Fruit fly (Drosophila melanogaster): Measurements from ENCODE around the gene Sox21b.

The Sox21b gene

dm6 chr3L:14109831-14110230, 21.3 kb downstream of the Sox21b start (continued):
- TF ChIP-seq ato (GFP tag; IDR thresholded peaks at IDR 0.05; ENCODE audit: partially characterized antibody) (no peak), Fer1 (GFP tag; optimal IDR thresholded peaks at IDR 0.05) (no peak), CG3838 (GFP tag; optimal IDR thresholded peaks at IDR 0.05) (no peak), CG4360 (GFP tag; IDR thresholded peaks at IDR 0.05) (no peak), hth (optimal IDR thresholded peaks at IDR 0.05) (no peak), fd102C (GFP tag; optimal IDR thresholded peaks at IDR 0.05) (no peak), CG2678 (tag; optimal IDR thresholded peaks at IDR 0.05) (no peak), CG13424 (tag; optimal IDR thresholded peaks at IDR 0.05) (no peak), Myb (GFP tag; optimal IDR thresholded peaks at IDR 0.05) (no peak), ewg (GFP tag; optimal IDR thresholded peaks at IDR 0.05) (peak; percentile 94), Dek (tag; optimal IDR thresholded peaks at IDR 0.05) (no peak), tap (tag; optimal IDR thresholded peaks at IDR 0.05) (no peak), CG18764 (GFP tag; optimal IDR thresholded peaks at IDR 0.05) (no peak), zen (tag; optimal IDR thresholded peaks at IDR 0.05) (no peak), fd96Cb (tag; optimal IDR thresholded peaks at IDR 0.05) (no peak), CG7357 (GFP tag; IDR thresholded peaks at IDR 0.05) (no peak), ttk (GFP tag; IDR thresholded peaks at IDR 0.05) (no peak), CG11398 (GFP tag; optimal IDR thresholded peaks at IDR 0.05) (no peak), CG7963 (GFP tag; IDR thresholded peaks at IDR 0.05; ENCODE audit: partially characterized antibody) (no peak), Six4 (GFP tag; optimal IDR thresholded peaks at IDR 0.05) (no peak), vfl (GFP tag; optimal IDR thresholded peaks at IDR 0.05) (no peak), CG11696 (GFP tag; IDR thresholded peaks at IDR 0.05) (no peak), bsh (GFP tag; optimal IDR thresholded peaks at IDR 0.05) (no peak), otp (GFP tag; IDR thresholded peaks at IDR 0.05) (no peak)

- TF ChIP-seq NFAT (GFP tag; IDR thresholded peaks at IDR 0.05) (no peak), sim (GFP tag; IDR thresholded peaks at IDR 0.05) (no peak), btn (GFP tag; optimal IDR thresholded peaks at IDR 0.05) (no peak), CG12071 (GFP tag; optimal IDR thresholded peaks at IDR 0.05) (no peak), CG10366 (GFP tag; IDR thresholded peaks at IDR 0.05) (no peak), CG1602 (GFP tag; optimal IDR thresholded peaks at IDR 0.05) (no peak), CG8281 (tag; optimal IDR thresholded peaks at IDR 0.05) (no peak), odd (GFP tag; optimal IDR thresholded peaks at IDR 0.05) (no peak), zfh2 (GFP tag; optimal IDR thresholded peaks at IDR 0.05) (no peak), tll (GFP tag; optimal IDR thresholded peaks at IDR 0.05) (no peak), Asciz (GFP tag; optimal IDR thresholded peaks at IDR 0.05) (no peak), CG7271 (tag; optimal IDR thresholded peaks at IDR 0.05) (no peak), Ets97D (GFP tag; optimal IDR thresholded peaks at IDR 0.05) (no peak), B-H1 (GFP tag; IDR thresholded peaks at IDR 0.05) (no peak), E2f1 (GFP tag; IDR thresholded peaks at IDR 0.05) (no peak), hth (optimal IDR thresholded peaks at IDR 0.05) (no peak), CrebB (tag; optimal IDR thresholded peaks at IDR 0.05) (no peak), B-H2 (GFP tag; optimal IDR thresholded peaks at IDR 0.05) (no peak), CG2678 (tag; optimal IDR thresholded peaks at IDR 0.05) (no peak), CG15011 (GFP tag; optimal IDR thresholded peaks at IDR 0.05) (no peak), CG10462 (GFP tag; optimal IDR thresholded peaks at IDR 0.05) (no peak), CG17385 (GFP tag; optimal IDR thresholded peaks at IDR 0.05) (peak; percentile 74), cato (GFP tag; optimal IDR thresholded peaks at IDR 0.05; ENCODE audit: borderline replicate concordance) (no peak), fd96Cb (tag; optimal IDR thresholded peaks at IDR 0.05) (no peak), jumu (GFP tag; optimal IDR thresholded peaks at IDR 0.05) (no peak), CG18262 (tag; optimal IDR thresholded peaks at IDR 0.05) (no peak), CG2199 (GFP tag; IDR thresholded peaks at IDR 0.05) (peak; percentile 66; the same call in 1 of the 3 replicates), CG17186 (GFP tag; optimal IDR thresholded peaks at IDR 0.05) (no peak), BEAF-32 (GFP tag; optimal IDR thresholded peaks at IDR 0.05) (no peak), crol (GFP tag; IDR thresholded peaks at IDR 0.05) (peak; percentile 44; the same call in 1 of the 2 replicates)
These were observed 23.0 kb downstream of the Sox21b start, which contains the start of gene Sox21a for dm6 chr3L:14108068-14108520. Gene Sox21a (minus strand): TSS chr3L:14108118.
